In genomic region chr3L:4122185-4122767, dm6 we compare ENCODE assay signal across 1 fruit fly cellular context.
A peak's percentile ranks its signal among the peaks of the same experiment; 100 is the strongest.
TF ChIP-seq lines count a peak whose summit lies in the region.

TSS of gene Chd64 (minus strand) at chr3L:4122388.

TF ChIP-seq in whole organism, embryonic, 481 proteins besides CTCF, POLR2A, EP300 and RAD21 (continued from another document and continues in another):
- TF ChIP-seq h (optimal IDR thresholded peaks at IDR 0.05; lab: Kevin White, UChicago) (no peak), Awh (GFP tag; IDR thresholded peaks at IDR 0.05; lab: Robert Waterston, UW) (no peak; the same call in 1 of the 2 replicates), jing (GFP tag; optimal IDR thresholded peaks at IDR 0.05; lab: Kevin White, UChicago) (no peak), unpg (GFP tag; optimal IDR thresholded peaks at IDR 0.05; lab: Kevin White, UChicago) (peak; percentile 45), dan (GFP tag; IDR thresholded peaks at IDR 0.05; lab: Robert Waterston, UW) (no peak), CG6254 (GFP tag; optimal IDR thresholded peaks at IDR 0.05; lab: Kevin White, UChicago) (peak; percentile 1), CG3995 (GFP tag; optimal IDR thresholded peaks at IDR 0.05; lab: Kevin White, UChicago) (no peak), shn (GFP tag; optimal IDR thresholded peaks at IDR 0.05; lab: Kevin White, UChicago) (no peak), pzg (GFP tag; optimal IDR thresholded peaks at IDR 0.05; lab: Kevin White, UChicago) (peak; percentile 52), Atf6 (GFP tag; IDR thresholded peaks at IDR 0.05; lab: Robert Waterston, UW) (peak; percentile 71), CG11247 (GFP tag; IDR thresholded peaks at IDR 0.05; lab: Robert Waterston, UW) (0 out of 2 replicates have a peak, but pooled peaks have one; percentile 14), HLH4C (GFP tag; IDR thresholded peaks at IDR 0.05; lab: Robert Waterston, UW; ENCODE audit: partially characterized antibody) (0 out of 3 replicates have a peak, but pooled peaks have one; percentile 36), CG14441 (GFP tag; IDR thresholded peaks at IDR 0.05; lab: Robert Waterston, UW) (no peak), sr (GFP tag; IDR thresholded peaks at IDR 0.05; lab: Robert Waterston, UW) (peak; percentile 55; the same call in 1 of the 3 replicates), CG12299 (tag; optimal IDR thresholded peaks at IDR 0.05; lab: Kevin White, UChicago) (no peak), MTF-1 (GFP tag; optimal IDR thresholded peaks at IDR 0.05; lab: Kevin White, UChicago; ENCODE audit: borderline replicate concordance) (peak; percentile 13), zfh2 (GFP tag; optimal IDR thresholded peaks at IDR 0.05; lab: Kevin White, UChicago) (no peak), p53 (GFP tag; optimal IDR thresholded peaks at IDR 0.05; lab: Kevin White, UChicago) (no peak), toy (GFP tag; IDR thresholded peaks at IDR 0.05; lab: Robert Waterston, UW) (no peak), CG9727 (GFP tag; optimal IDR thresholded peaks at IDR 0.05; lab: Kevin White, UChicago) (no peak), gcm2 (GFP tag; optimal IDR thresholded peaks at IDR 0.05; lab: Kevin White, UChicago) (no peak), zf30C (GFP tag; optimal IDR thresholded peaks at IDR 0.05; lab: Kevin White, UChicago) (peak; percentile 20), mirr (GFP tag; optimal IDR thresholded peaks at IDR 0.05; lab: Kevin White, UChicago) (peak; percentile 71), pfk (GFP tag; optimal IDR thresholded peaks at IDR 0.05; lab: Kevin White, UChicago) (peak; percentile 62), gfzf (GFP tag; optimal IDR thresholded peaks at IDR 0.05; lab: Kevin White, UChicago) (no peak), Trl (optimal IDR thresholded peaks at IDR 0.05; lab: Kevin White, UChicago) (no peak), Trl (GFP tag; optimal IDR thresholded peaks at IDR 0.05; lab: Kevin White, UChicago) (peak; percentile 36), CG18764 (GFP tag; optimal IDR thresholded peaks at IDR 0.05; lab: Kevin White, UChicago) (no peak), Hmr (GFP tag; optimal IDR thresholded peaks at IDR 0.05; lab: Kevin White, UChicago) (peak; percentile 76), Bdp1 (GFP tag; optimal IDR thresholded peaks at IDR 0.05; lab: Kevin White, UChicago) (no peak), Xrp1 (GFP tag; IDR thresholded peaks at IDR 0.05; lab: Robert Waterston, UW) (peak; percentile 11; the same call in 1 of the 2 replicates), vvl (GFP tag; IDR thresholded peaks at IDR 0.05; lab: Robert Waterston, UW) (peak; percentile 76), CG6654 (GFP tag; optimal IDR thresholded peaks at IDR 0.05; lab: Kevin White, UChicago) (no peak), CG6854 (GFP tag; optimal IDR thresholded peaks at IDR 0.05; lab: Kevin White, UChicago) (peak; percentile 75), CG7271 (tag; optimal IDR thresholded peaks at IDR 0.05; lab: Kevin White, UChicago) (no peak), CG17385 (GFP tag; optimal IDR thresholded peaks at IDR 0.05; lab: Kevin White, UChicago) (peak; percentile 52), CG14860 (GFP tag; IDR thresholded peaks at IDR 0.05; lab: Robert Waterston, UW; ENCODE audit: partially characterized antibody) (peak; percentile 26; the same call in 1 of the 3 replicates), Sin3A (optimal IDR thresholded peaks at IDR 0.05; lab: Kevin White, UChicago) (no peak), al (GFP tag; IDR thresholded peaks at IDR 0.05; lab: Robert Waterston, UW) (no peak), her (GFP tag; optimal IDR thresholded peaks at IDR 0.05; lab: Kevin White, UChicago) (peak; percentile 12), sima (GFP tag; optimal IDR thresholded peaks at IDR 0.05; lab: Kevin White, UChicago) (no peak), sd (tag; optimal IDR thresholded peaks at IDR 0.05; lab: Kevin White, UChicago) (peak; percentile 94), odd (GFP tag; optimal IDR thresholded peaks at IDR 0.05; lab: Kevin White, UChicago) (no peak), oc (tag; optimal IDR thresholded peaks at IDR 0.05; lab: Kevin White, UChicago) (no peak), CG6689 (GFP tag; IDR thresholded peaks at IDR 0.05; lab: Robert Waterston, UW) (no peak), Antp (GFP tag; optimal IDR thresholded peaks at IDR 0.05; lab: Kevin White, UChicago) (peak; percentile 3), CG2678 (tag; optimal IDR thresholded peaks at IDR 0.05; lab: Kevin White, UChicago) (peak; percentile 67), CG9437 (GFP tag; optimal IDR thresholded peaks at IDR 0.05; lab: Kevin White, UChicago) (peak; percentile 91), caup (GFP tag; optimal IDR thresholded peaks at IDR 0.05; lab: Kevin White, UChicago; ENCODE audit: severe bottlenecking) (peak; percentile 62), CG17802 (tag; optimal IDR thresholded peaks at IDR 0.05; lab: Kevin White, UChicago) (no peak), insv (GFP tag; optimal IDR thresholded peaks at IDR 0.05; lab: Kevin White, UChicago) (no peak), gem (tag; optimal IDR thresholded peaks at IDR 0.05; lab: Kevin White, UChicago) (peak; percentile 61), CG18619 (GFP tag; optimal IDR thresholded peaks at IDR 0.05; lab: Kevin White, UChicago) (peak; percentile 33), repo (GFP tag; optimal IDR thresholded peaks at IDR 0.05; lab: Kevin White, UChicago) (no peak), CG6791 (GFP tag; IDR thresholded peaks at IDR 0.05; lab: Robert Waterston, UW; ENCODE audit: partially characterized antibody) (0 out of 3 replicates have a peak, but pooled peaks have one; percentile 19), cg (GFP tag; optimal IDR thresholded peaks at IDR 0.05; lab: Kevin White, UChicago) (no peak), btn (GFP tag; optimal IDR thresholded peaks at IDR 0.05; lab: Kevin White, UChicago) (no peak), CG15073 (GFP tag; optimal IDR thresholded peaks at IDR 0.05; lab: Kevin White, UChicago) (no peak), CG15269 (tag; optimal IDR thresholded peaks at IDR 0.05; lab: Kevin White, UChicago) (peak; percentile 52), eyg (GFP tag; optimal IDR thresholded peaks at IDR 0.05; lab: Kevin White, UChicago) (no peak), CG1024 (GFP tag; IDR thresholded peaks at IDR 0.05; lab: Robert Waterston, UW) (0 out of 2 replicates have a peak, but pooled peaks have one; percentile 11), hb (GFP tag; IDR thresholded peaks at IDR 0.05; lab: Robert Waterston, UW; ENCODE audit: partially characterized antibody) (no peak), BEAF-32 (GFP tag; optimal IDR thresholded peaks at IDR 0.05; lab: Kevin White, UChicago) (peak; percentile 10), yki (optimal IDR thresholded peaks at IDR 0.05; lab: Kevin White, UChicago) (no peak), CG18011 (GFP tag; optimal IDR thresholded peaks at IDR 0.05; lab: Kevin White, UChicago) (no peak), Aef1 (GFP tag; IDR thresholded peaks at IDR 0.05; lab: Robert Waterston, UW) (no peak), ttk (GFP tag; IDR thresholded peaks at IDR 0.05; lab: Robert Waterston, UW) (no peak), hth (optimal IDR thresholded peaks at IDR 0.05; lab: Kevin White, UChicago) (no peak), CG8944 (GFP tag; optimal IDR thresholded peaks at IDR 0.05; lab: Kevin White, UChicago) (no peak), lilli (GFP tag; optimal IDR thresholded peaks at IDR 0.05; lab: Kevin White, UChicago) (peak; percentile 67), Atf3 (GFP tag; optimal IDR thresholded peaks at IDR 0.05; lab: Kevin White, UChicago) (peak; percentile 93), CrebB (tag; optimal IDR thresholded peaks at IDR 0.05; lab: Kevin White, UChicago) (peak; percentile 36), CG4854 (GFP tag; optimal IDR thresholded peaks at IDR 0.05; lab: Kevin White, UChicago) (no peak), Rfx (GFP tag; IDR thresholded peaks at IDR 0.05; lab: Robert Waterston, UW) (peak; percentile 58), BtbVII (GFP tag; optimal IDR thresholded peaks at IDR 0.05; lab: Kevin White, UChicago) (peak; percentile 89), TFAM (GFP tag; optimal IDR thresholded peaks at IDR 0.05; lab: Kevin White, UChicago) (no peak), Nf-YC (tag; optimal IDR thresholded peaks at IDR 0.05; lab: Kevin White, UChicago) (peak; percentile 48), CG1603 (tag; optimal IDR thresholded peaks at IDR 0.05; lab: Kevin White, UChicago) (no peak), CG1832 (GFP tag; optimal IDR thresholded peaks at IDR 0.05; lab: Kevin White, UChicago) (no peak), Hsf (GFP tag; optimal IDR thresholded peaks at IDR 0.05; lab: Kevin White, UChicago) (peak; percentile 23), Tbp (GFP tag; optimal IDR thresholded peaks at IDR 0.05; lab: Kevin White, UChicago) (no peak), Vsx1 (GFP tag; optimal IDR thresholded peaks at IDR 0.05; lab: Kevin White, UChicago) (peak; percentile 21), GATAe (GFP tag; conservative IDR thresholded peaks at IDR 0.05; lab: Robert Waterston, UW) (no peak), CG7745 (tag; optimal IDR thresholded peaks at IDR 0.05; lab: Kevin White, UChicago) (no peak), nom (GFP tag; optimal IDR thresholded peaks at IDR 0.05; lab: Kevin White, UChicago) (peak; percentile 74), dmrt11E (tag; optimal IDR thresholded peaks at IDR 0.05; lab: Kevin White, UChicago) (no peak), ara (GFP tag; IDR thresholded peaks at IDR 0.05; lab: Robert Waterston, UW) (no peak), CG11723 (GFP tag; optimal IDR thresholded peaks at IDR 0.05; lab: Kevin White, UChicago) (peak; percentile 19), Eip74EF (GFP tag; optimal IDR thresholded peaks at IDR 0.05; lab: Kevin White, UChicago) (peak in 1 of 2 experiments; percentile 52), CG12391 (tag; optimal IDR thresholded peaks at IDR 0.05; lab: Kevin White, UChicago) (no peak), Dip3 (GFP tag; optimal IDR thresholded peaks at IDR 0.05; lab: Kevin White, UChicago) (no peak), chif (GFP tag; optimal IDR thresholded peaks at IDR 0.05; lab: Kevin White, UChicago) (peak in 1 of 2 experiments; percentile 11), Ada2b (GFP tag; IDR thresholded peaks at IDR 0.05; lab: Robert Waterston, UW) (peak; percentile 5; the same call in 1 of the 2 replicates), sob (GFP tag; IDR thresholded peaks at IDR 0.05; lab: Robert Waterston, UW) (peak; percentile 62; the same call in 1 of the 2 replicates), pum (GFP tag; optimal IDR thresholded peaks at IDR 0.05; lab: Kevin White, UChicago) (no peak), wdn (GFP tag; IDR thresholded peaks at IDR 0.05; lab: Robert Waterston, UW) (no peak), Fer1 (GFP tag; optimal IDR thresholded peaks at IDR 0.05; lab: Kevin White, UChicago) (peak; percentile 82), kni (GFP tag; optimal IDR thresholded peaks at IDR 0.05; lab: Kevin White, UChicago) (peak; percentile 29), CG31365 (tag; optimal IDR thresholded peaks at IDR 0.05; lab: Kevin White, UChicago) (no peak), CG30431 (GFP tag; optimal IDR thresholded peaks at IDR 0.05; lab: Kevin White, UChicago) (no peak), tup (GFP tag; optimal IDR thresholded peaks at IDR 0.05; lab: Kevin White, UChicago) (peak; percentile 27), NK7.1 (GFP tag; optimal IDR thresholded peaks at IDR 0.05; lab: Kevin White, UChicago) (no peak), CG1602 (GFP tag; optimal IDR thresholded peaks at IDR 0.05; lab: Kevin White, UChicago) (no peak), CG2120 (GFP tag; optimal IDR thresholded peaks at IDR 0.05; lab: Kevin White, UChicago) (peak; percentile 71), Med (GFP tag; lab: Kevin White, UChicago) (peak; percentile 94), gt (GFP tag; IDR thresholded peaks at IDR 0.05; lab: Robert Waterston, UW) (no peak), tgo (GFP tag; IDR thresholded peaks at IDR 0.05; lab: Robert Waterston, UW) (peak; percentile 46; the same call in 1 of the 3 replicates), org-1 (GFP tag; optimal IDR thresholded peaks at IDR 0.05; lab: Kevin White, UChicago) (peak; percentile 27), grau (tag; optimal IDR thresholded peaks at IDR 0.05; lab: Kevin White, UChicago) (peak; percentile 52), Xbp1 (GFP tag; optimal IDR thresholded peaks at IDR 0.05; lab: Kevin White, UChicago) (no peak), CG7556 (GFP tag; optimal IDR thresholded peaks at IDR 0.05; lab: Kevin White, UChicago) (peak; percentile 53), YL-1 (GFP tag; optimal IDR thresholded peaks at IDR 0.05; lab: Kevin White, UChicago) (peak; percentile 53), CG42726 (GFP tag; IDR thresholded peaks at IDR 0.05; lab: Robert Waterston, UW; ENCODE audit: partially characterized antibody) (0 out of 2 replicates have a peak, but pooled peaks have one; percentile 52), PHDP (tag; optimal IDR thresholded peaks at IDR 0.05; lab: Kevin White, UChicago) (peak; percentile 53), row (GFP tag; IDR thresholded peaks at IDR 0.05; lab: Robert Waterston, UW) (peak; percentile 50; the same call in 2 of the 3 replicates), ato (GFP tag; IDR thresholded peaks at IDR 0.05; lab: Robert Waterston, UW; ENCODE audit: partially characterized antibody) (peak; percentile 51; the same call in 1 of the 2 replicates), NC2β (GFP tag; optimal IDR thresholded peaks at IDR 0.05; lab: Kevin White, UChicago) (no peak), CG15479 (GFP tag; optimal IDR thresholded peaks at IDR 0.05; lab: Kevin White, UChicago) (no peak), CG10462 (GFP tag; optimal IDR thresholded peaks at IDR 0.05; lab: Kevin White, UChicago) (no peak), Lim3 (GFP tag; IDR thresholded peaks at IDR 0.05; lab: Robert Waterston, UW) (no peak), unc-4 (GFP tag; IDR thresholded peaks at IDR 0.05; lab: Robert Waterston, UW; ENCODE audit: partially characterized antibody) (0 out of 2 replicates have a peak, but pooled peaks have one; percentile 51), CG33213 (GFP tag; optimal IDR thresholded peaks at IDR 0.05; lab: Kevin White, UChicago) (no peak), Nf-YB (GFP tag; optimal IDR thresholded peaks at IDR 0.05; lab: Kevin White, UChicago) (peak; percentile 42), dysf (GFP tag; IDR thresholded peaks at IDR 0.05; lab: Robert Waterston, UW) (peak; percentile 38; the same call in 1 of the 3 replicates), gsb (GFP tag; IDR thresholded peaks at IDR 0.05; lab: Robert Waterston, UW) (peak; percentile 29; the same call in 1 of the 2 replicates), salm (tag; optimal IDR thresholded peaks at IDR 0.05; lab: Kevin White, UChicago) (no peak), Nf-YA (GFP tag; IDR thresholded peaks at IDR 0.05; lab: Robert Waterston, UW) (no peak), CG4360 (GFP tag; IDR thresholded peaks at IDR 0.05; lab: Robert Waterston, UW) (peak; percentile 52; the same call in 1 of the 2 replicates), CG14710 (tag; optimal IDR thresholded peaks at IDR 0.05; lab: Kevin White, UChicago) (no peak), CG2199 (GFP tag; IDR thresholded peaks at IDR 0.05; lab: Robert Waterston, UW) (0 out of 3 replicates have a peak, but pooled peaks have one; percentile 35), CG15696 (tag; optimal IDR thresholded peaks at IDR 0.05; lab: Kevin White, UChicago) (no peak)
